Fruit fly (Drosophila melanogaster) whole organism, embryonic: ENCODE measurements around the gene CG32845.
A peak's percentile ranks its signal among the peaks of the same experiment; 100 is the strongest.

Experiments
- ATbp ChIP-seq: fragments of 200-800 bp; sonication (Bioruptor generic); optimal IDR thresholded peaks from 2 replicates; lab custom pipeline; 2017; ENCODE audit warnings: missing biosample characterization, mild to moderate bottlenecking, missing genetic modification characterization, missing genetic modification reagents
- BEAF-32 ChIP-seq: fragments of 200-800 bp; sonication (Bioruptor generic); optimal IDR thresholded peaks from 3 replicates; lab custom pipeline; 2017; ENCODE audit warnings: missing biosample characterization, missing genetic modification characterization, mild to moderate bottlenecking, moderate library complexity, missing genetic modification reagents
- BtbVII ChIP-seq: fragments of 200-800 bp; sonication (Bioruptor generic); optimal IDR thresholded peaks from 3 replicates; lab custom pipeline; 2017; ENCODE audit warnings: missing biosample characterization, mild to moderate bottlenecking, missing genetic modification characterization
- CG1024 ChIP-seq: fragments of 200-800 bp; sonication (Bioruptor generic); IDR thresholded peaks from 2 replicates; pipeline ENCODE4 v1.3.6; 2022; ENCODE audit warnings: missing biosample characterization, missing genetic modification characterization
- CG11085 ChIP-seq: fragments of 200-800 bp; sonication (Bioruptor generic); IDR thresholded peaks from 2 replicates; pipeline ENCODE4 v1.3.6; 2022; ENCODE audit warnings: missing biosample characterization, missing genetic modification characterization
- CG14710 ChIP-seq: fragments of 200-800 bp; sonication (Bioruptor generic); optimal IDR thresholded peaks from 3 replicates; lab custom pipeline; 2019; ENCODE audit warnings: missing biosample characterization, mild to moderate bottlenecking, missing genetic modification characterization, moderate library complexity
- CG16779 ChIP-seq: fragments of 200-800 bp; sonication (Bioruptor generic); IDR thresholded peaks from 2 replicates; pipeline ENCODE4 v1.3.6; 2022; ENCODE audit warnings: missing biosample characterization, missing genetic modification characterization
- CG16813 ChIP-seq: fragments of 200-800 bp; sonication (Bioruptor generic); IDR thresholded peaks from 3 replicates; pipeline ENCODE4 v1.3.6; 2022; ENCODE audit warnings: missing biosample characterization, missing genetic modification characterization; ENCODE audit not compliant: partially characterized antibody
- CG17612 ChIP-seq: fragments of 200-800 bp; sonication (Bioruptor generic); IDR thresholded peaks from 2 replicates; pipeline ENCODE4 v1.3.6; 2022; ENCODE audit warnings: missing biosample characterization, missing genetic modification characterization
- CG17829 ChIP-seq: fragments of 200-800 bp; optimal IDR thresholded peaks from 2 replicates; lab custom pipeline; 2019; ENCODE audit warnings: missing biosample characterization, mild to moderate bottlenecking, missing genetic modification characterization, moderate library complexity
- CG18599 ChIP-seq: fragments of 200-800 bp; sonication (Bioruptor generic); optimal IDR thresholded peaks from 3 replicates; lab custom pipeline; 2017; ENCODE audit warnings: missing biosample characterization, missing genetic modification characterization, mild to moderate bottlenecking, moderate library complexity, missing genetic modification reagents
- CG18619 ChIP-seq: fragments of 200-800 bp; sonication (Bioruptor generic); optimal IDR thresholded peaks from 3 replicates; lab custom pipeline; 2017; ENCODE audit warnings: missing biosample characterization, mild to moderate bottlenecking, missing genetic modification characterization
- CG2116 ChIP-seq: fragments of 200-800 bp; sonication (Bioruptor generic); optimal IDR thresholded peaks from 3 replicates; lab custom pipeline; 2018; ENCODE audit warnings: missing biosample characterization, mild to moderate bottlenecking, missing genetic modification characterization
- CG31441 ChIP-seq: fragments of 200-800 bp; sonication (Bioruptor generic); IDR thresholded peaks from 2 replicates; pipeline ENCODE4 v1.3.6; 2022; ENCODE audit warnings: missing biosample characterization, missing genetic modification characterization
- CG34422 ChIP-seq: fragments of 200-800 bp; sonication (Bioruptor generic); IDR thresholded peaks from 3 replicates; pipeline ENCODE4 v1.3.6; 2022; ENCODE audit warnings: missing biosample characterization, missing genetic modification characterization
- CG4404 ChIP-seq: fragments of 200-800 bp; sonication (Bioruptor generic); IDR thresholded peaks from 2 replicates; pipeline ENCODE4 v1.3.6; 2022; ENCODE audit warnings: missing biosample characterization, missing genetic modification characterization
- CG4424 ChIP-seq: fragments of 200-800 bp; sonication (Bioruptor generic); optimal IDR thresholded peaks from 3 replicates; lab custom pipeline; 2016; ENCODE audit warnings: missing biosample characterization, missing genetic modification characterization
- CG4617 ChIP-seq: fragments of 200-800 bp; sonication (Bioruptor generic); optimal IDR thresholded peaks from 3 replicates; lab custom pipeline; 2016; ENCODE audit warnings: missing biosample characterization, missing genetic modification characterization, borderline replicate concordance
- CG4707 ChIP-seq: fragments of 200-800 bp; sonication (Bioruptor generic); optimal IDR thresholded peaks from 2 replicates; lab custom pipeline; 2018; ENCODE audit warnings: missing biosample characterization, mild to moderate bottlenecking, missing genetic modification characterization, moderate library complexity
- CG7963 ChIP-seq: fragments of 200-800 bp; sonication (Bioruptor generic); IDR thresholded peaks from 3 replicates; pipeline ENCODE4 v1.3.6; 2022; ENCODE audit warnings: missing biosample characterization, missing genetic modification characterization; ENCODE audit not compliant: partially characterized antibody
- CG9797 ChIP-seq: fragments of 200-800 bp; sonication (Bioruptor generic); optimal IDR thresholded peaks from 3 replicates; lab custom pipeline; 2018; ENCODE audit warnings: missing biosample characterization, mild to moderate bottlenecking, missing genetic modification characterization
- Dll ChIP-seq: fragments of 200-800 bp; sonication (Bioruptor generic); IDR thresholded peaks from 4 replicates; pipeline ENCODE4 v1.3.6; 2022; ENCODE audit warnings: missing biosample characterization, missing genetic modification characterization; ENCODE audit not compliant: partially characterized antibody
- Gug ChIP-seq: fragments of 200-800 bp; sonication (Bioruptor generic); IDR thresholded peaks from 4 replicates; pipeline ENCODE4 v1.3.6; 2022; ENCODE audit warnings: missing biosample characterization, missing genetic modification characterization
- HmgZ ChIP-seq: fragments of 200-800 bp; sonication (Bioruptor generic); optimal IDR thresholded peaks from 2 replicates; lab custom pipeline; 2018; ENCODE audit warnings: missing biosample characterization, mild to moderate bottlenecking, missing genetic modification characterization
- Hmx ChIP-seq: fragments of 200-800 bp; sonication (Bioruptor generic); optimal IDR thresholded peaks from 2 replicates; lab custom pipeline; 2016; ENCODE audit warnings: missing biosample characterization, missing genetic modification characterization
- Lpt ChIP-seq: fragments of >200 bp; optimal IDR thresholded peaks from 2 replicates; lab custom pipeline; 2018; ENCODE audit warnings: missing biosample characterization, missing genetic modification characterization
- Nf-YB ChIP-seq: fragments of 200-800 bp; sonication (Bioruptor generic); optimal IDR thresholded peaks from 3 replicates; lab custom pipeline; 2019; ENCODE audit warnings: missing biosample characterization, mild to moderate bottlenecking, missing genetic modification characterization, moderate library complexity
- Scr ChIP-seq: fragments of 200-800 bp; sonication (Bioruptor generic); IDR thresholded peaks from 2 replicates; pipeline ENCODE4 v1.3.6; 2022; ENCODE audit warnings: missing biosample characterization, missing genetic modification characterization; ENCODE audit not compliant: partially characterized antibody
- amos ChIP-seq: fragments of 200-800 bp; sonication (Bioruptor generic); IDR thresholded peaks from 2 replicates; pipeline ENCODE4 v1.3.6; 2022; ENCODE audit warnings: missing biosample characterization, missing genetic modification characterization; ENCODE audit not compliant: partially characterized antibody
- cad ChIP-seq: fragments of >200 bp; optimal IDR thresholded peaks from 2 replicates; lab custom pipeline; 2017; ENCODE audit warnings: missing biosample characterization, missing genetic modification characterization
- chinmo ChIP-seq: fragments of 200-800 bp; sonication (Bioruptor generic); IDR thresholded peaks from 4 replicates; pipeline ENCODE4 v1.3.6; 2022; ENCODE audit warnings: missing biosample characterization, missing genetic modification characterization; ENCODE audit not compliant: partially characterized antibody
- ems ChIP-seq: fragments of 200-800 bp; sonication (Bioruptor generic); optimal IDR thresholded peaks from 3 replicates; lab custom pipeline; 2016; ENCODE audit warnings: missing biosample characterization, missing genetic modification characterization
- ftz-f1 ChIP-seq: fragments of 200-800 bp; sonication (Bioruptor generic); optimal IDR thresholded peaks from 2 replicates; lab custom pipeline; 2016; ENCODE audit warnings: missing biosample characterization, missing genetic modification characterization
- gsb-n ChIP-seq: fragments of 200-800 bp; sonication (Bioruptor generic); optimal IDR thresholded peaks from 3 replicates; lab custom pipeline; 2018; ENCODE audit warnings: missing biosample characterization, mild to moderate bottlenecking, missing genetic modification characterization
- hth ChIP-seq: fragments of >200 bp; optimal IDR thresholded peaks from 2 replicates; lab custom pipeline; 2017; ENCODE audit warnings: inconsistent platforms
- lbe ChIP-seq: fragments of 200-800 bp; sonication (Bioruptor generic); optimal IDR thresholded peaks from 2 replicates; lab custom pipeline; 2016; ENCODE audit warnings: missing biosample characterization, mild to moderate bottlenecking, missing genetic modification characterization
- nerfin-1 ChIP-seq: fragments of 200-800 bp; sonication (Bioruptor generic); optimal IDR thresholded peaks from 3 replicates; lab custom pipeline; 2019; ENCODE audit warnings: missing biosample characterization, mild to moderate bottlenecking, missing genetic modification characterization, moderate library complexity
- p53 ChIP-seq: fragments of 200-800 bp; sonication (Bioruptor generic); optimal IDR thresholded peaks from 2 replicates; lab custom pipeline; 2016; ENCODE audit warnings: missing biosample characterization, missing genetic modification characterization
- pan ChIP-seq, 4 experiments: fragments of >200 bp in 3 of 4; fragments of 200-800 bp in 1 of 4; sonication (Bioruptor generic) in 1 of 4; optimal IDR thresholded peaks in 3 of 4; IDR thresholded peaks in 1 of 4; 2 replicates each; pipeline versions ENCODE4 v1.3.6 to Lab custom; 2017 to 2022; ENCODE audit warnings: missing biosample characterization in 2 of 4, missing genetic modification characterization in 2 of 4, mixed read lengths in 1 of 4
- peb ChIP-seq: fragments of 200-800 bp; sonication (Bioruptor generic); IDR thresholded peaks from 2 replicates; pipeline ENCODE4 v1.3.6; 2022; ENCODE audit warnings: missing biosample characterization, missing genetic modification characterization
- prd ChIP-seq, 3 experiments: fragments of >200 bp in 2 of 3; fragments of 200-800 bp in 1 of 3; sonication (Bioruptor generic) in 1 of 3; optimal IDR thresholded peaks in 2 of 3; IDR thresholded peaks in 1 of 3; 2 replicates in 2 of 3; 3 replicates in 1 of 3; pipeline versions ENCODE4 v1.3.6 to Lab custom; 2017 to 2022; ENCODE audit warnings: missing biosample characterization in 1 of 3, missing genetic modification characterization in 1 of 3
- psq ChIP-seq: fragments of 200-800 bp; sonication (Bioruptor generic); optimal IDR thresholded peaks from 2 replicates; lab custom pipeline; 2017; ENCODE audit warnings: missing biosample characterization, missing genetic modification characterization
- scrt ChIP-seq: fragments of 200-800 bp; sonication (Bioruptor generic); optimal IDR thresholded peaks from 2 replicates; lab custom pipeline; 2018; ENCODE audit warnings: missing biosample characterization, mild to moderate bottlenecking, missing genetic modification characterization, moderate library complexity
- stc ChIP-seq: fragments of 200-800 bp; sonication (Bioruptor generic); IDR thresholded peaks from 2 replicates; pipeline ENCODE4 v1.3.6; 2022; ENCODE audit warnings: missing biosample characterization, missing genetic modification characterization
- tna ChIP-seq: fragments of 200-800 bp; sonication (Bioruptor generic); IDR thresholded peaks from 2 replicates; pipeline ENCODE4 v1.3.6; 2022; ENCODE audit warnings: missing biosample characterization, missing genetic modification characterization; ENCODE audit not compliant: partially characterized antibody
- unc-4 ChIP-seq: fragments of 200-800 bp; sonication (Bioruptor generic); IDR thresholded peaks from 2 replicates; pipeline ENCODE4 v1.3.6; 2022; ENCODE audit warnings: missing biosample characterization, missing genetic modification characterization; ENCODE audit not compliant: partially characterized antibody
- vfl ChIP-seq: fragments of 200-800 bp; sonication (Bioruptor generic); optimal IDR thresholded peaks from 2 replicates; lab custom pipeline; 2016; ENCODE audit warnings: missing biosample characterization, missing genetic modification characterization

The CG32845 gene

dm6 chr3L:264378-265151 lies 8.6 kb downstream of the CG32845 start, which contains the start of the genes Tudor-SN and mRpL17 (continued):
- TF ChIP-seq CG4404 (GFP tag; lab: Robert Waterston, UW) (peak; percentile 14; the same call in 1 of the 2 replicates), CG4424 (GFP tag; lab: Kevin White, UChicago) (peak; percentile 60), Lpt (GFP tag; lab: Kevin White, UChicago) (no peak), CG9797 (GFP tag; lab: Kevin White, UChicago) (peak; percentile 7), ems (GFP tag; lab: Kevin White, UChicago) (peak; percentile 32), p53 (no peak), CG1024 (GFP tag; lab: Robert Waterston, UW) (no peak), CG16813 (peak; percentile 98), Nf-YB (no peak), lbe (peak; percentile 66), CG16779 (GFP tag; lab: Robert Waterston, UW) (0 out of 2 replicates have a peak, but pooled peaks have one; percentile 33), Dll (GFP tag; lab: Robert Waterston, UW) (peak; percentile 96), chinmo (GFP tag; lab: Robert Waterston, UW) (peak; percentile 92; the same call in 2 of the 4 replicates), amos (peak; percentile 99), psq (GFP tag; lab: Kevin White, UChicago) (peak; percentile 2), vfl (GFP tag; lab: Kevin White, UChicago) (no peak), CG4617 (GFP tag; lab: Kevin White, UChicago) (no peak), CG11085 (GFP tag; lab: Robert Waterston, UW) (peak; percentile 52; the same call in 1 of the 2 replicates), Hmx (GFP tag; lab: Kevin White, UChicago) (no peak), CG17612 (no peak), prd (optimal IDR thresholded peaks at IDR 0.05; lab: Kevin White, UChicago) (no peak), prd (GFP tag; IDR thresholded peaks at IDR 0.05; lab: Robert Waterston, UW) (peak; percentile 42; the same call in 1 of the 3 replicates), CG31441 (GFP tag; lab: Robert Waterston, UW) (peak; percentile 57; the same call in 1 of the 2 replicates), pan (optimal IDR thresholded peaks at IDR 0.05; lab: Kevin White, UChicago) (no peak), pan (GFP tag; optimal IDR thresholded peaks at IDR 0.05 in 1 of 2, IDR thresholded peaks at IDR 0.05 in 1 of 2) (peak in 1 of 2 experiments; percentile 27), BtbVII (peak; percentile 14), CG2116 (GFP tag; lab: Kevin White, UChicago) (peak; percentile 75), tna (GFP tag; lab: Robert Waterston, UW) (peak; percentile 95), CG34422 (GFP tag; lab: Robert Waterston, UW) (0 out of 3 replicates have a peak, but pooled peaks have one; percentile 34), CG17829 (tag; lab: Kevin White, UChicago) (peak; percentile 39), Gug (GFP tag; lab: Robert Waterston, UW) (peak; percentile 54; the same call in 1 of the 4 replicates), CG7963 (GFP tag; lab: Robert Waterston, UW) (peak; percentile 95), HmgZ (tag; lab: Kevin White, UChicago) (no peak), CG18619 (peak; percentile 23), BEAF-32 (GFP tag; lab: Kevin White, UChicago) (peak; percentile 97), Scr (GFP tag; lab: Robert Waterston, UW) (peak; percentile 97), CG18599 (GFP tag; lab: Kevin White, UChicago) (peak; percentile 44), unc-4 (GFP tag; lab: Robert Waterston, UW) (peak; percentile 86), ATbp (GFP tag; lab: Kevin White, UChicago) (no peak), peb (GFP tag; lab: Robert Waterston, UW) (no peak), gsb-n (peak; percentile 13), scrt (peak; percentile 11), cad (no peak), CG4707 (no peak), stc (no peak), CG14710 (peak; percentile 93), nerfin-1 (tag; lab: Kevin White, UChicago) (peak; percentile 37), ftz-f1 (no peak), hth (lab: Kevin White, UChicago) (no peak)
